Worm (Caenorhabditis elegans) whole organism, mixed stage, embryonic: ENCODE measurements around the gene E02C12.9.

Experiments used
- M03D4.4 ChIP-seq: sonication (generic microtip); optimal IDR thresholded peaks from 2 replicates; lab custom pipeline; 2017; ENCODE audit warnings: mild to moderate bottlenecking, missing genetic modification characterization, missing compliant biosample characterization
- bed-3 ChIP-seq: fragments of 200-800 bp; sonication (Bioruptor generic); optimal IDR thresholded peaks from 3 replicates; lab custom pipeline; 2018; ENCODE audit warnings: mild to moderate bottlenecking, missing genetic modification characterization, moderate library complexity, missing compliant biosample characterization
- blmp-1 ChIP-seq: fragments of 150-350 bp; optimal IDR thresholded peaks from 2 replicates; lab custom pipeline; 2014; ENCODE audit warnings: missing biosample characterization, missing genetic modification characterization
- ceh-43 ChIP-seq: fragments of 200-800 bp; sonication (Bioruptor generic); optimal IDR thresholded peaks from 2 replicates; lab custom pipeline; 2018; ENCODE audit warnings: mild to moderate bottlenecking, missing genetic modification characterization, moderate library complexity, missing compliant biosample characterization
- ceh-83 ChIP-seq: fragments of 200-800 bp; sonication (Bioruptor generic); optimal IDR thresholded peaks from 2 replicates; lab custom pipeline; 2018; ENCODE audit warnings: mild to moderate bottlenecking, missing genetic modification characterization, missing compliant biosample characterization
- ces-1 ChIP-seq: fragments of 150-350 bp; optimal IDR thresholded peaks from 2 replicates; lab custom pipeline; 2014; ENCODE audit warnings: missing biosample characterization, missing genetic modification reagents, missing genetic modification characterization
- cnd-1 ChIP-seq: fragments of 200-800 bp; sonication (Bioruptor generic); optimal IDR thresholded peaks from 2 replicates; lab custom pipeline; 2018; ENCODE audit warnings: mild to moderate bottlenecking, missing genetic modification characterization, missing compliant biosample characterization
- drap-1 ChIP-seq: fragments of 200-800 bp; sonication (Bioruptor generic); optimal IDR thresholded peaks from 3 replicates; lab custom pipeline; 2018; ENCODE audit warnings: mild to moderate bottlenecking, missing genetic modification characterization, missing compliant biosample characterization
- elt-3 ChIP-seq: fragments of 150-350 bp; optimal IDR thresholded peaks from 2 replicates; lab custom pipeline; 2014; ENCODE audit warnings: missing biosample characterization, missing genetic modification characterization
- flh-1 ChIP-seq: fragments of 200-800 bp; sonication (Bioruptor generic); optimal IDR thresholded peaks from 2 replicates; lab custom pipeline; 2018; ENCODE audit warnings: mild to moderate bottlenecking, missing genetic modification characterization, moderate library complexity, missing compliant biosample characterization
- ham-2 ChIP-seq: fragments of 200-800 bp; sonication (Bioruptor generic); optimal IDR thresholded peaks from 2 replicates; lab custom pipeline; 2018; ENCODE audit warnings: mild to moderate bottlenecking, missing genetic modification characterization, missing compliant biosample characterization
- hlh-1 ChIP-seq: fragments of 150-350 bp; optimal IDR thresholded peaks from 2 replicates; lab custom pipeline; 2014; ENCODE audit warnings: missing biosample characterization, missing genetic modification reagents, missing genetic modification characterization
- lin-13 ChIP-seq: fragments of 150-350 bp; optimal IDR thresholded peaks from 2 replicates; lab custom pipeline; 2014; ENCODE audit warnings: missing biosample characterization, missing genetic modification characterization
- lin-32 ChIP-seq: fragments of 200-800 bp; sonication (Bioruptor generic); optimal IDR thresholded peaks from 2 replicates; lab custom pipeline; 2018; ENCODE audit warnings: mild to moderate bottlenecking, missing genetic modification characterization, missing compliant biosample characterization
- lsy-2 ChIP-seq: fragments of 150-350 bp; optimal IDR thresholded peaks from 2 replicates; lab custom pipeline; 2014; ENCODE audit warnings: missing biosample characterization, missing genetic modification characterization
- mab-5 ChIP-seq: fragments of 150-350 bp; optimal IDR thresholded peaks from 2 replicates; lab custom pipeline; 2014; ENCODE audit warnings: missing biosample characterization, missing genetic modification characterization
- mls-2 ChIP-seq: sonication (generic microtip); optimal IDR thresholded peaks from 2 replicates; lab custom pipeline; 2016; ENCODE audit warnings: mild to moderate bottlenecking, missing genetic modification characterization, moderate library complexity, missing compliant biosample characterization
- nhr-2 ChIP-seq: fragments of 150-350 bp; optimal IDR thresholded peaks from 2 replicates; lab custom pipeline; 2014; ENCODE audit warnings: missing biosample characterization, missing genetic modification characterization
- nhr-28 ChIP-seq: fragments of 150-350 bp; optimal IDR thresholded peaks from 2 replicates; lab custom pipeline; 2014; ENCODE audit warnings: missing biosample characterization, missing genetic modification characterization
- nhr-76 ChIP-seq: sonication (generic microtip); optimal IDR thresholded peaks from 2 replicates; lab custom pipeline; 2017; ENCODE audit warnings: missing biosample characterization, missing genetic modification characterization
- pha-4 ChIP-seq: fragments of 150-350 bp; optimal IDR thresholded peaks from 2 replicates; lab custom pipeline; 2018; ENCODE audit warnings: missing biosample characterization, missing genetic modification reagents, missing genetic modification characterization
- snpc-4 ChIP-seq: fragments of 150-350 bp; optimal IDR thresholded peaks from 2 replicates; lab custom pipeline; 2014; ENCODE audit warnings: missing biosample characterization, missing genetic modification characterization
- sptf-1 ChIP-seq: sonication (generic microtip); optimal IDR thresholded peaks from 2 replicates; lab custom pipeline; 2017; ENCODE audit warnings: mild to moderate bottlenecking, missing genetic modification characterization, moderate library complexity, missing compliant biosample characterization
- tbx-8 ChIP-seq: fragments of 200-800 bp; sonication (Bioruptor generic); optimal IDR thresholded peaks from 2 replicates; lab custom pipeline; 2018; ENCODE audit warnings: mild to moderate bottlenecking, missing genetic modification characterization, moderate library complexity, missing compliant biosample characterization
- unc-120 ChIP-seq: sonication (generic microtip); optimal IDR thresholded peaks from 2 replicates; lab custom pipeline; 2017; ENCODE audit warnings: missing genetic modification characterization, missing compliant biosample characterization; ENCODE audit not compliant: poor library complexity, severe bottlenecking
- unc-39 ChIP-seq: fragments of 150-350 bp; optimal IDR thresholded peaks from 2 replicates; lab custom pipeline; 2014; ENCODE audit warnings: missing biosample characterization, missing genetic modification characterization
- unc-62 ChIP-seq: fragments of 150-350 bp; optimal IDR thresholded peaks from 2 replicates; lab custom pipeline; 2014; ENCODE audit warnings: missing biosample characterization, missing genetic modification reagents, missing genetic modification characterization
- zip-8 ChIP-seq: fragments of 150-350 bp; optimal IDR thresholded peaks from 2 replicates; lab custom pipeline; 2014; ENCODE audit warnings: missing biosample characterization, missing genetic modification characterization
- ztf-11 ChIP-seq: fragments of 150-350 bp; optimal IDR thresholded peaks from 2 replicates; lab custom pipeline; 2014; ENCODE audit warnings: missing biosample characterization, missing genetic modification characterization

The E02C12.9 gene

ce11 chrV:9343629-9344624 lies 31.4 kb downstream of the E02C12.9 start, which contains the start of gene tos-1 (continued):
- TF ChIP-seq elt-3 (tag; lab: Kevin White, UChicago) (peak; percentile 74), zip-8 (tag; lab: Kevin White, UChicago) (no peak), drap-1 (GFP tag; lab: Kevin White, UChicago) (peak; percentile 93), ces-1 (GFP tag; lab: Kevin White, UChicago) (peak; percentile 92), unc-39 (tag; lab: Kevin White, UChicago) (peak; percentile 93)

- TF ChIP-seq ces-1 (GFP tag; lab: Kevin White, UChicago) (no peak), flh-1 (GFP tag; lab: Kevin White, UChicago) (no peak), unc-62 (GFP tag; lab: Kevin White, UChicago) (no peak), sptf-1 (tag; lab: Kevin White, UChicago) (no peak), unc-39 (tag; lab: Kevin White, UChicago) (no peak), ceh-83 (GFP tag; lab: Kevin White, UChicago) (no peak), nhr-76 (tag; lab: Kevin White, UChicago) (no peak), drap-1 (GFP tag; lab: Kevin White, UChicago) (no peak), M03D4.4 (no peak), mls-2 (no peak), nhr-28 (tag; lab: Kevin White, UChicago) (no peak)
Measured at ce11 chrV:9342965-9343628, 32.2 kb downstream of the E02C12.9 start.

- no peak for TF ChIP-seq nhr-28 (tag; lab: Kevin White, UChicago)
- TF ChIP-seq pha-4 (tag; lab: Kevin White, UChicago), result no peak
- TF ChIP-seq ceh-83 (GFP tag; lab: Kevin White, UChicago), result no peak
- no peak for TF ChIP-seq M03D4.4
- TF ChIP-seq mls-2, result no peak
- no peak for TF ChIP-seq sptf-1 (tag; lab: Kevin White, UChicago)
- TF ChIP-seq ham-2 (GFP tag; lab: Kevin White, UChicago), result no peak
Measured at ce11 chrV:9340318-9340717, 35.0 kb downstream of the E02C12.9 start.

ce11 chrV:9338452-9338851 lies 36.8 kb downstream of the E02C12.9 start:
- TF ChIP-seq sptf-1 (tag; lab: Kevin White, UChicago) (no peak), ztf-11 (no peak), ceh-83 (GFP tag; lab: Kevin White, UChicago) (no peak), mls-2 (no peak), cnd-1 (tag; lab: Kevin White, UChicago) (no peak), bed-3 (GFP tag; lab: Kevin White, UChicago) (no peak), ham-2 (GFP tag; lab: Kevin White, UChicago) (no peak), lin-13 (tag; lab: Kevin White, UChicago) (no peak), unc-39 (tag; lab: Kevin White, UChicago) (no peak), hlh-1 (tag; lab: Kevin White, UChicago) (no peak), M03D4.4 (no peak), nhr-2 (tag; lab: Kevin White, UChicago) (no peak), ceh-43 (GFP tag; lab: Kevin White, UChicago) (no peak)

- TF ChIP-seq ztf-11 (no peak), cnd-1 (tag; lab: Kevin White, UChicago) (no peak), lsy-2 (no peak), unc-62 (GFP tag; lab: Kevin White, UChicago) (no peak), lin-32 (GFP tag; lab: Kevin White, UChicago) (no peak), lin-13 (tag; lab: Kevin White, UChicago) (no peak), ham-2 (GFP tag; lab: Kevin White, UChicago) (no peak), bed-3 (GFP tag; lab: Kevin White, UChicago) (no peak), flh-1 (GFP tag; lab: Kevin White, UChicago) (no peak), tbx-8 (GFP tag; lab: Kevin White, UChicago) (no peak), elt-3 (tag; lab: Kevin White, UChicago) (no peak), mab-5 (tag; lab: Kevin White, UChicago) (no peak), drap-1 (GFP tag; lab: Kevin White, UChicago) (no peak), unc-120 (tag; lab: Kevin White, UChicago) (no peak), ceh-83 (GFP tag; lab: Kevin White, UChicago) (no peak), blmp-1 (tag; lab: Kevin White, UChicago) (no peak), nhr-28 (tag; lab: Kevin White, UChicago) (no peak), snpc-4 (tag; lab: Kevin White, UChicago) (no peak), nhr-2 (tag; lab: Kevin White, UChicago) (no peak)
Measured at ce11 chrV:9336462-9336861, 38.8 kb downstream of the E02C12.9 start, which contains the start of gene coq-6. coq-6 (plus strand) TSS chrV:9336762.
